Worm (Caenorhabditis elegans) whole organism, early embryonic: ENCODE data around the gene zip-7.
"Not testable (repeated sequence)": the region's sequence is repeated elsewhere in the genome, so short reads cannot be mapped to it uniquely, and the experiment has no call there.

Experiments used
- ama-1 ChIP-seq: fragments of 150-350 bp; optimal IDR thresholded peaks from 2 replicates; lab custom pipeline; 2014
- ceh-13 ChIP-seq: fragments of 200-800 bp; sonication (Bioruptor generic); optimal IDR thresholded peaks from 2 replicates; lab custom pipeline; 2018; ENCODE audit warnings: mild to moderate bottlenecking, missing genetic modification characterization, missing compliant biosample characterization
- hnd-1 ChIP-seq: sonication (generic microtip); optimal IDR thresholded peaks from 2 replicates; lab custom pipeline; 2016; ENCODE audit warnings: missing genetic modification characterization, missing compliant biosample characterization
- pes-1 ChIP-seq: fragments of 200-800 bp; sonication (Bioruptor generic); IDR thresholded peaks from 2 replicates; pipeline ENCODE4 v1.3.6; 2022; ENCODE audit warnings: missing genetic modification reagents, missing genetic modification characterization, missing compliant biosample characterization
- scrt-1 ChIP-seq: fragments of 200-800 bp; sonication (Bioruptor generic); IDR thresholded peaks from 2 replicates; pipeline ENCODE4 v1.3.6; 2022; ENCODE audit warnings: missing genetic modification characterization, missing compliant biosample characterization

ce11 chrIV:16480888-16481287, 24.6 kb downstream of the zip-7 start, which contains the start of gene Y51H4A.938:
- not testable (repeated sequence) for TF ChIP-seq ama-1; hnd-1 (tag; lab: Kevin White, UChicago); scrt-1 (GFP tag; lab: Robert Waterston, UW); pes-1 (GFP tag; lab: Robert Waterston, UW); ceh-13 (GFP tag; lab: Kevin White, UChicago)
